Fruit fly (Drosophila melanogaster) whole organism, wandering third instar larva: ENCODE measurements around the gene Gr32a.

Experiments used
- Abd-B ChIP-seq: fragments of >200 bp; optimal IDR thresholded peaks from 2 replicates; lab custom pipeline; 2017; ENCODE audit warnings: missing biosample characterization, missing genetic modification characterization
- CG32264 ChIP-seq: fragments of 200-800 bp; sonication (Bioruptor generic); optimal IDR thresholded peaks from 2 replicates; lab custom pipeline; 2016; ENCODE audit warnings: missing biosample characterization, missing genetic modification characterization
- CG9705 ChIP-seq: fragments of 200-800 bp; sonication (Bioruptor generic); optimal IDR thresholded peaks from 2 replicates; lab custom pipeline; 2018; ENCODE audit warnings: missing biosample characterization, mild to moderate bottlenecking, missing genetic modification characterization
- Dfd ChIP-seq: fragments of >200 bp; optimal IDR thresholded peaks from 2 replicates; lab custom pipeline; 2017; ENCODE audit warnings: missing biosample characterization, missing genetic modification characterization
- Dif ChIP-seq: fragments of 200-275, 200-300 bp; sonication (Bioruptor generic); optimal IDR thresholded peaks from 2 replicates; lab custom pipeline; 2018; ENCODE audit warnings: missing biosample characterization, missing genetic modification characterization; ENCODE audit not compliant: partially characterized antibody
- GATAd ChIP-seq: sonication (Bioruptor generic); optimal IDR thresholded peaks from 2 replicates; lab custom pipeline; 2016; ENCODE audit warnings: missing biosample characterization, missing genetic modification characterization
- HLH106 ChIP-seq: fragments of 200-800 bp; optimal IDR thresholded peaks from 3 replicates; lab custom pipeline; 2019; ENCODE audit warnings: missing biosample characterization, mild to moderate bottlenecking, missing genetic modification characterization, moderate library complexity
- Hr78 ChIP-seq: fragments of >200 bp; optimal IDR thresholded peaks from 2 replicates; lab custom pipeline; 2017; ENCODE audit warnings: missing biosample characterization, missing genetic modification characterization
- Hr83 ChIP-seq: fragments of 200-300 bp; sonication (Bioruptor generic); optimal IDR thresholded peaks from 2 replicates; lab custom pipeline; 2016; ENCODE audit warnings: missing biosample characterization, mild to moderate bottlenecking, missing genetic modification characterization, moderate library complexity; ENCODE audit not compliant: poor library complexity, severe bottlenecking
- Jra ChIP-seq: sonication (Bioruptor generic); optimal IDR thresholded peaks from 2 replicates; lab custom pipeline; 2016; ENCODE audit warnings: missing biosample characterization, missing genetic modification characterization
- Mio ChIP-seq: sonication (Bioruptor generic); optimal IDR thresholded peaks from 2 replicates; lab custom pipeline; 2016; ENCODE audit warnings: missing biosample characterization, missing genetic modification characterization
- Myc ChIP-seq: fragments of >200 bp; optimal IDR thresholded peaks from 2 replicates; lab custom pipeline; 2017
- N ChIP-seq: fragments of >200 bp; optimal IDR thresholded peaks from 2 replicates; lab custom pipeline; 2018; ENCODE audit warnings: missing biosample characterization, missing external identifiers, missing genetic modification characterization
- OdsH ChIP-seq: fragments of 200-800 bp; sonication (Bioruptor generic); optimal IDR thresholded peaks from 2 replicates; lab custom pipeline; 2016; ENCODE audit warnings: missing biosample characterization, mild to moderate bottlenecking, missing genetic modification characterization
- Rel ChIP-seq, 2 experiments: fragments of 200-800 bp; sonication (Bioruptor generic) in 1 of 2; optimal IDR thresholded peaks; 2 replicates in 1 of 2; 3 replicates in 1 of 2; lab custom pipeline; 2016 to 2019; ENCODE audit warnings: mild to moderate bottlenecking in 2 of 2, missing biosample characterization in 2 of 2, missing genetic modification characterization in 2 of 2, moderate library complexity in 1 of 2
- Sp1 ChIP-seq: fragments of 200-800 bp; sonication (Bioruptor generic); optimal IDR thresholded peaks from 3 replicates; lab custom pipeline; 2019; ENCODE audit warnings: missing biosample characterization, mild to moderate bottlenecking, missing genetic modification characterization, moderate library complexity
- br ChIP-seq: fragments of 200-800 bp; sonication (Bioruptor generic); optimal IDR thresholded peaks from 2 replicates; lab custom pipeline; 2016; ENCODE audit warnings: missing biosample characterization, missing genetic modification characterization
- brk ChIP-seq: fragments of 200-800 bp; sonication (Bioruptor generic); optimal IDR thresholded peaks from 2 replicates; lab custom pipeline; 2016; ENCODE audit warnings: missing biosample characterization, mild to moderate bottlenecking, missing genetic modification characterization
- dl ChIP-seq, 2 experiments: fragments of 175-275, 200-275 bp in 1 of 2; fragments of 200-275 bp in 1 of 2; sonication (Bioruptor generic); optimal IDR thresholded peaks; lab custom pipeline; 2018; ENCODE audit warnings: mild to moderate bottlenecking in 2 of 2, missing biosample characterization in 2 of 2, missing genetic modification characterization in 2 of 2, moderate library complexity in 2 of 2; ENCODE audit not compliant: partially characterized antibody in 2 of 2, insufficient read depth in 1 of 2
- dsf ChIP-seq: sonication (Bioruptor generic); optimal IDR thresholded peaks from 2 replicates; lab custom pipeline; 2016; ENCODE audit warnings: missing biosample characterization, missing genetic modification characterization, borderline replicate concordance
- ey ChIP-seq: fragments of 200-800 bp; sonication (Bioruptor generic); optimal IDR thresholded peaks from 2 replicates; lab custom pipeline; 2016; ENCODE audit warnings: missing biosample characterization, missing genetic modification characterization
- foxo ChIP-seq, 2 experiments: fragments of 200-800 bp; sonication (Bioruptor generic); optimal IDR thresholded peaks; 2 replicates in 1 of 2; 3 replicates in 1 of 2; lab custom pipeline; 2016 to 2017; ENCODE audit warnings: missing biosample characterization in 2 of 2, missing genetic modification characterization in 2 of 2
- fru ChIP-seq: fragments of 200-800 bp; sonication (Bioruptor generic); optimal IDR thresholded peaks from 3 replicates; lab custom pipeline; 2016; ENCODE audit warnings: missing biosample characterization, mild to moderate bottlenecking, missing genetic modification characterization
- jim ChIP-seq: fragments of 175-275, 200-325 bp; sonication (Bioruptor generic); optimal IDR thresholded peaks from 2 replicates; lab custom pipeline; 2016; ENCODE audit warnings: missing biosample characterization, mild to moderate bottlenecking, missing genetic modification characterization
- pan ChIP-seq: fragments of >200 bp; optimal IDR thresholded peaks from 2 replicates; lab custom pipeline; 2017
- psq ChIP-seq: fragments of 200-800 bp; sonication (Bioruptor generic); optimal IDR thresholded peaks from 3 replicates; lab custom pipeline; 2017; ENCODE audit warnings: missing biosample characterization, mild to moderate bottlenecking, missing genetic modification characterization, moderate library complexity
- rgr ChIP-seq: fragments of 200-800 bp; sonication (Bioruptor generic); optimal IDR thresholded peaks from 3 replicates; lab custom pipeline; 2016; ENCODE audit warnings: missing biosample characterization, mild to moderate bottlenecking, missing genetic modification characterization
- sage ChIP-seq: fragments of 200-800 bp; sonication (Bioruptor generic); optimal IDR thresholded peaks from 2 replicates; lab custom pipeline; 2016; ENCODE audit warnings: missing biosample characterization, mild to moderate bottlenecking, missing genetic modification characterization
- sv ChIP-seq: fragments of 200-800 bp; sonication (Bioruptor generic); optimal IDR thresholded peaks from 3 replicates; lab custom pipeline; 2016; ENCODE audit warnings: missing biosample characterization, missing genetic modification characterization
- tai ChIP-seq: sonication (Bioruptor generic); optimal IDR thresholded peaks from 2 replicates; lab custom pipeline; 2016; ENCODE audit warnings: missing biosample characterization, missing genetic modification characterization
- usp ChIP-seq: fragments of >200 bp; optimal IDR thresholded peaks from 2 replicates; lab custom pipeline; 2017; ENCODE audit warnings: missing biosample characterization, missing genetic modification characterization
- woc ChIP-seq: sonication (Bioruptor generic); optimal IDR thresholded peaks from 2 replicates; lab custom pipeline; 2016; ENCODE audit warnings: missing biosample characterization, mild to moderate bottlenecking, missing genetic modification characterization

Gr32a gene

DNA sequence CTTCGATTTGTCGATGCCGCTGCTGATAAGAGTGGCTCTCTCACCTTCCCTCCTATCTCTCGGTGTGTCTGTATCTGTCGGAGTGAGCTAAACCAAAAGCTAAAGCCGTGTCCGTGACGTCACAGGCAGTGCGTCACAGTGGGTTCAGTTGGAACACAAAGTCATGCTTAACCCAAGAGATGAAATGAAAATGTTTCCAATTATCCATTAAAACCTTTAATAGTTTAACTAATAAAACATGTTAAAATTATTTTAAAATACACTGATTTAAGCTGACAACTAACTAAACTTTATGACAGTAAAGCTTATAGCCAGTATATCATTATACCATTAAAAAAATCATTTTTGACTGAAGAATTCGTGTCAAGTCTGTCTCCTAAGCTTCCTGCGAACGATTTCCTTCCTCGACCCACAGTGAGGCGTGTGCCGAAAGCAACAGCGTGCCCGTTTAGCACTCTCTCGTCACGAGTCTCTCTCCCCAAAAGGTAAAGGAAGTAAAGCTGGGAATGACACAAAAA is 744 bp upstream of the Gr32a start, which contains the start of gene Idua:
TSS of gene Idua (minus strand) at position 51 of the 518 bp plus-strand sequence.
- TF ChIP-seq ey (GFP tag; lab: Kevin White, UChicago) (peak; percentile 76), OdsH (peak; percentile 79), psq (peak; percentile 63), Abd-B (GFP tag; lab: Kevin White, UChicago) (no peak), Rel (GFP tag; optimal IDR thresholded peaks at IDR 0.05; lab: Kevin White, UChicago) (peak; percentile 16), Rel (tag; optimal IDR thresholded peaks at IDR 0.05; lab: Kevin White, UChicago) (no peak), sv (GFP tag; lab: Kevin White, UChicago) (peak; percentile 35), Mio (GFP tag; lab: Kevin White, UChicago) (no peak), dsf (no peak), Jra (GFP tag; lab: Kevin White, UChicago) (peak; percentile 47), Sp1 (GFP tag; lab: Kevin White, UChicago) (peak; percentile 81), HLH106 (tag; lab: Kevin White, UChicago) (peak; percentile 75), br (GFP tag; lab: Kevin White, UChicago) (no peak), Dfd (GFP tag; lab: Kevin White, UChicago) (no peak)

DNA sequence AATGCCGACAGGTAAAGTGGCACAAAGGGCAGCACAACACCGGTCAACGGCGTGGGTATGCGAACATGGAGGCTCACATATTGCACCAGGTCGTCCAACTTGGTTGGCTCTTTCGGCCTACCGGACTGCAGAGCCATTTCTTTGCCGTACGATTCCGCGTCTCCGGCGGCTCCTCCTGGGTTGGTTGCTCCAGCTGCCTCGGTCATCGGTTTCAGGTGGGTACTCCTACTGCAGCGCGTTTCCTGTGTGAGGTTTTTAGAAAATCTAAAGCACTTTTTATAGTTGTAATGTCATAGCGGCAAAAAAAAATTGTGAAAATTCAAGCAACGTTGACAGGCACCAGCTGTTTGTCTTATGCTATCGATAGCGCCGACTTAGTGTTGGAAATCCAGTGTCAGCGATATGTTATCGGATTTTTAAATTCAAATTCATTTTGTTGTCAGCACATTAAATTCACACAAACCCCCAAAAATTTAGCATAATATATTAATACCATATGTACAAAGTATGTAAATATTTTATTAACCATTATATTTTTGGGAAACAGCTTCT is 6.2 kb downstream of the Gr32a start, which contains the start of gene CG6230:
TSS of gene CG6230 (minus strand) at position 354 of the 552 bp plus-strand sequence.
- TF ChIP-seq Hr78 (no peak), jim (GFP tag; lab: Kevin White, UChicago) (no peak), OdsH (no peak), CG9705 (GFP tag; lab: Kevin White, UChicago) (no peak), N (no peak), sv (GFP tag; lab: Kevin White, UChicago) (no peak), HLH106 (tag; lab: Kevin White, UChicago) (no peak), Hr83 (peak; percentile 14), psq (no peak)

- TF ChIP-seq brk (GFP tag; lab: Kevin White, UChicago) (no peak), Hr83 (no peak), pan (lab: Kevin White, UChicago) (no peak), br (GFP tag; lab: Kevin White, UChicago) (no peak), fru (GFP tag; lab: Kevin White, UChicago) (no peak), dl (GFP tag; optimal IDR thresholded peaks at IDR 0.05; lab: Kevin White, UChicago; ENCODE audit: insufficient read depth in 1 of 2, partially characterized antibody in 2 of 2) (no peak), Jra (GFP tag; lab: Kevin White, UChicago) (no peak), N (no peak), usp (GFP tag; lab: Kevin White, UChicago) (no peak), rgr (no peak), Dif (no peak), foxo (GFP tag; optimal IDR thresholded peaks at IDR 0.05; lab: Kevin White, UChicago) (no peak), sage (GFP tag; lab: Kevin White, UChicago) (no peak), Dfd (GFP tag; lab: Kevin White, UChicago) (no peak), Sp1 (GFP tag; lab: Kevin White, UChicago) (no peak), Myc (lab: Kevin White, UChicago) (no peak)
Measured at dm6 chr2L:11121614-11122013, 7.8 kb downstream of the Gr32a start, which contains the start of gene Dnaaf4. Dnaaf4 (minus strand) TSS chr2L:11121714.

DNA sequence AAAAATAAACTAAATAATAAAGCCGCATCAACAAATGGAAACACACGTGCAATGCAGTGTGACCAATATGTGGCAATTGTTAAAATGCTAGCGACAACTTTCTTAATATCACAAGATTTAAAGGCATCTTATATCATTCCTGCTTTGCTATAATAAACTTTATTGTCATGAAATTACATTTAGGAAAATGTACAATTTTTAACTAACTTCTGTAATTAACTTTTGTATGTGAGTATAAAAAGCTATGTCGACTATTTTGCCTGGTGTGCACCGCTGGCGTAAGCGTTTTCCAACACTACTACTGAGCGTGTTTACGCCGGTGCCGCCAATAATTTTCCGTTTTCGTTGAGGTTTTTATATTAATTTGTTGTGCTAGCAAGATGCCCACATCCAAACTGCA is 9.7 kb downstream of the Gr32a start, which contains the start of the genes Csl4 and Nup160:
TSS of gene Csl4 (minus strand) at position 69 of the 400 bp plus-strand sequence.
TSS of gene Nup160 (plus strand) at position 279 of the 400 bp plus-strand sequence.
- TF ChIP-seq Rel (GFP tag; optimal IDR thresholded peaks at IDR 0.05; lab: Kevin White, UChicago) (no peak), Rel (tag; optimal IDR thresholded peaks at IDR 0.05; lab: Kevin White, UChicago) (no peak), psq (peak; percentile 73), usp (GFP tag; lab: Kevin White, UChicago) (no peak), Myc (lab: Kevin White, UChicago) (peak; percentile 69), dsf (peak; percentile 84), CG32264 (GFP tag; lab: Kevin White, UChicago) (peak; percentile 46), CG9705 (GFP tag; lab: Kevin White, UChicago) (peak; percentile 65), ey (GFP tag; lab: Kevin White, UChicago) (peak; percentile 87), Jra (GFP tag; lab: Kevin White, UChicago) (no peak), dl (GFP tag; optimal IDR thresholded peaks at IDR 0.05; lab: Kevin White, UChicago; ENCODE audit: insufficient read depth in 1 of 2, partially characterized antibody in 2 of 2) (no peak), br (GFP tag; lab: Kevin White, UChicago) (no peak), woc (peak; percentile 86), Mio (GFP tag; lab: Kevin White, UChicago) (peak; percentile 53), GATAd (GFP tag; lab: Kevin White, UChicago) (peak; percentile 67), OdsH (peak; percentile 79), Dif (no peak), Hr83 (peak; percentile 82), HLH106 (tag; lab: Kevin White, UChicago) (peak; percentile 78), foxo (GFP tag; optimal IDR thresholded peaks at IDR 0.05; lab: Kevin White, UChicago) (peak; percentile 4 to 92), tai (GFP tag; lab: Kevin White, UChicago) (no peak), sv (GFP tag; lab: Kevin White, UChicago) (peak; percentile 84)
- TF ChIP-seq, all 38 proteins: peak for 14
